Fruit fly (Drosophila melanogaster) whole organism, pupa: ENCODE results near the gene Rab39.

ENCODE experiments used
- CG10348 ChIP-seq: fragments of 200-800 bp; sonication (Bioruptor generic); IDR thresholded peaks from 2 replicates; pipeline ENCODE4 v1.3.6; 2022; ENCODE audit warnings: missing biosample characterization, missing genetic modification characterization
- CG12605 ChIP-seq: fragments of 200-800 bp; sonication (Bioruptor generic); IDR thresholded peaks from 2 replicates; pipeline ENCODE4 v1.3.6; 2022; ENCODE audit warnings: missing biosample characterization, missing genetic modification characterization
- CG13204 ChIP-seq: fragments of 200-800 bp; sonication (Bioruptor generic); optimal IDR thresholded peaks from 2 replicates; lab custom pipeline; 2018; ENCODE audit warnings: missing biosample characterization, mild to moderate bottlenecking, missing genetic modification characterization, moderate library complexity
- CG14655 ChIP-seq: fragments of 200-800 bp; sonication (Bioruptor generic); optimal IDR thresholded peaks from 3 replicates; lab custom pipeline; 2017; ENCODE audit warnings: mild to moderate bottlenecking, missing biosample characterization, missing genetic modification reagents, missing genetic modification characterization
- CG15710 ChIP-seq: fragments of 200-800 bp; sonication (Bioruptor generic); optimal IDR thresholded peaks from 2 replicates; lab custom pipeline; 2018; ENCODE audit warnings: missing biosample characterization, mild to moderate bottlenecking, missing genetic modification characterization, moderate library complexity
- CG17806 ChIP-seq: fragments of 200-800 bp; sonication (Bioruptor generic); optimal IDR thresholded peaks from 2 replicates; lab custom pipeline; 2018; ENCODE audit warnings: missing biosample characterization, mild to moderate bottlenecking, missing genetic modification characterization, moderate library complexity
- CG32121 ChIP-seq: fragments of 200-800 bp; sonication (Bioruptor generic); IDR thresholded peaks from 2 replicates; pipeline ENCODE4 v1.3.6; 2022; ENCODE audit warnings: missing biosample characterization, missing genetic modification characterization
- CG34367 ChIP-seq: fragments of 200-800 bp; sonication (Bioruptor generic); optimal IDR thresholded peaks from 2 replicates; lab custom pipeline; 2018; ENCODE audit warnings: missing biosample characterization, mild to moderate bottlenecking, missing genetic modification characterization
- CG4496 ChIP-seq: fragments of 200-800 bp; sonication (Bioruptor generic); IDR thresholded peaks from 3 replicates; pipeline ENCODE4 v1.3.6; 2022; ENCODE audit warnings: missing biosample characterization, missing genetic modification characterization
- CG8159 ChIP-seq: fragments of 200-800 bp; sonication (Bioruptor generic); optimal IDR thresholded peaks from 3 replicates; lab custom pipeline; 2018; ENCODE audit warnings: missing biosample characterization, mild to moderate bottlenecking, missing genetic modification characterization, moderate library complexity
- CG8301 ChIP-seq: fragments of 200-800 bp; sonication (Bioruptor generic); optimal IDR thresholded peaks from 2 replicates; lab custom pipeline; 2018; ENCODE audit warnings: missing biosample characterization, mild to moderate bottlenecking, missing genetic modification characterization
- CG9948 ChIP-seq: fragments of 200-800 bp; sonication (Bioruptor generic); optimal IDR thresholded peaks from 2 replicates; lab custom pipeline; 2018; ENCODE audit warnings: missing biosample characterization, mild to moderate bottlenecking, missing genetic modification characterization, moderate library complexity
- D1 ChIP-seq: fragments of 200-800 bp; sonication (Bioruptor generic); optimal IDR thresholded peaks from 2 replicates; lab custom pipeline; 2018; ENCODE audit warnings: missing biosample characterization, mild to moderate bottlenecking, missing genetic modification characterization, moderate library complexity
- EcR ChIP-seq: fragments of 200-800 bp; sonication (Bioruptor generic); optimal IDR thresholded peaks from 3 replicates; lab custom pipeline; 2019; ENCODE audit warnings: missing biosample characterization, missing genetic modification characterization, mild to moderate bottlenecking, moderate library complexity, missing genetic modification reagents
- Ets98B ChIP-seq: fragments of 200-800 bp; sonication (Bioruptor generic); IDR thresholded peaks from 2 replicates; pipeline ENCODE4 v1.3.6; 2022; ENCODE audit warnings: missing biosample characterization, missing genetic modification characterization
- Pif1A ChIP-seq: fragments of 200-800 bp; sonication (Bioruptor generic); optimal IDR thresholded peaks from 3 replicates; lab custom pipeline; 2016; ENCODE audit warnings: missing biosample characterization, missing genetic modification characterization
- Pif1B ChIP-seq: fragments of 200-800 bp; sonication (Bioruptor generic); optimal IDR thresholded peaks from 3 replicates; lab custom pipeline; 2016; ENCODE audit warnings: missing biosample characterization, missing genetic modification characterization
- Snoo ChIP-seq: fragments of 200-800 bp; sonication (Bioruptor generic); optimal IDR thresholded peaks from 3 replicates; lab custom pipeline; 2017; ENCODE audit warnings: missing biosample characterization, mild to moderate bottlenecking, missing genetic modification characterization, inconsistent platforms
- fd96Ca ChIP-seq: fragments of 200-800 bp; sonication (Bioruptor generic); IDR thresholded peaks from 3 replicates; pipeline ENCODE4 v1.3.6; 2022; ENCODE audit warnings: missing biosample characterization, missing genetic modification characterization
- gl ChIP-seq: fragments of 200-800 bp; sonication (Bioruptor generic); optimal IDR thresholded peaks from 2 replicates; lab custom pipeline; 2018; ENCODE audit warnings: missing biosample characterization, mild to moderate bottlenecking, missing genetic modification characterization
- rn ChIP-seq: fragments of 200-800 bp; sonication (Bioruptor generic); IDR thresholded peaks from 2 replicates; pipeline ENCODE4 v1.3.6; 2022; ENCODE audit warnings: missing biosample characterization, missing genetic modification characterization

The Rab39 gene

DNA sequence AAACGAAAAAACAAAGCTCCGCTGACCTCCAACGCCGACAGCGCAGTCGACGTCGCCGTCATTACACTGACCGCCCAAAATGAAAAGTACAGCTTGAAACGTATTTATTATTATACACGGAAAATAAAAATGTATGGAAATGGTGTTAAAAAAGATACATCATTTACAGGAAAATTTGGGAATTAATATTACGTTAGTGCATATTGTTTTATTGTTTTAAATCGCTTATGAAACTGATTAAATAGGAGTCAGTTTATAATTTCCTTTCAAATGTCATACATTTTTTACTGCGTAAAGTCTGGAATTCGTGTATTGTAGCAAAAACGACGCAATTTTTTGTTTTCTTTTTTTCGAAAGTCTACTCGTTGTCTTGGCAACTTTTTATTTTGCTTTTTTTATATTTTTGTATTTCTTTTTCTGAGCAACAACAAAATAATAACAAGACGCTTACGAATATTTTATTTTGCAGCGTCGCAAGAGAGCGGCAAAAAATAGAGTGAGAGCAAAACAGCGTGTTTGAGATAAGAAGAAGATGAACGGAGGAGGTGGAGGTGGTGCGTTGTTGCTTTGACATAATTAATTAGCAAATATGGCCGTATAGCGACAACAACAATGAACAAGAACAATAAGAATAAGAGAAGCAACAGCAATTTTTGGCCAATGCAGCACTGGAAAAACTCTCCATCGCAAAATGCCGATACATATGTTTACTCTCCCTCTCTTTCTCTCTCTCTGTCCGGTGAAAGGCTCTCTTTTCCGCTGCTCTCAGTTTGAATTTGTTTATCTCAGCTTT is 42.6 kb upstream of the Rab39 start:
- TF ChIP-seq CG13204 (GFP tag; lab: Kevin White, UChicago) (peak; percentile 85), CG14655 (GFP tag; lab: Kevin White, UChicago) (peak; percentile 80), CG8159 (tag; lab: Kevin White, UChicago) (peak; percentile 90), CG12605 (GFP tag; lab: Robert Waterston, UW) (peak; percentile 94), gl (peak; percentile 96), EcR (GFP tag; lab: Kevin White, UChicago) (peak; percentile 1), CG17806 (peak; percentile 82), fd96Ca (GFP tag; lab: Robert Waterston, UW) (no peak; the same call in 2 of the 3 replicates), Pif1A (GFP tag; lab: Kevin White, UChicago) (peak; percentile 88), CG4496 (GFP tag; lab: Robert Waterston, UW) (peak; percentile 82; the same call in 2 of the 3 replicates), D1 (peak; percentile 87), CG8301 (tag; lab: Kevin White, UChicago) (peak; percentile 75), rn (GFP tag; lab: Robert Waterston, UW) (no peak), Snoo (tag; lab: Kevin White, UChicago) (peak; percentile 83), CG34367 (tag; lab: Kevin White, UChicago) (peak; percentile 88), Ets98B (peak; percentile 71; the same call in 1 of the 2 replicates), CG15710 (peak; percentile 85), CG10348 (GFP tag; lab: Robert Waterston, UW) (0 out of 2 replicates have a peak, but pooled peaks have one; percentile 28), CG32121 (GFP tag; lab: Robert Waterston, UW) (peak; percentile 79), CG9948 (peak; percentile 85), Pif1B (GFP tag; lab: Kevin White, UChicago) (peak; percentile 85)

dm6 chrX:7692740-7693064 is 42.0 kb upstream of the Rab39 start:
- TF ChIP-seq D1 (no peak), CG10348 (GFP tag; lab: Robert Waterston, UW) (no peak), CG12605 (GFP tag; lab: Robert Waterston, UW) (peak; percentile 74), Pif1B (GFP tag; lab: Kevin White, UChicago) (no peak), CG8159 (tag; lab: Kevin White, UChicago) (peak; percentile 23), CG13204 (GFP tag; lab: Kevin White, UChicago) (no peak), Ets98B (peak; percentile 87), CG32121 (GFP tag; lab: Robert Waterston, UW) (peak; percentile 86), CG17806 (peak; percentile 51), Snoo (tag; lab: Kevin White, UChicago) (peak; percentile 45), CG9948 (peak; percentile 25), rn (GFP tag; lab: Robert Waterston, UW) (peak; percentile 49; the same call in 1 of the 2 replicates), CG14655 (GFP tag; lab: Kevin White, UChicago) (peak; percentile 65), CG15710 (peak; percentile 33), CG34367 (tag; lab: Kevin White, UChicago) (peak; percentile 46), fd96Ca (GFP tag; lab: Robert Waterston, UW) (peak; percentile 73), EcR (GFP tag; lab: Kevin White, UChicago) (no peak), CG4496 (GFP tag; lab: Robert Waterston, UW) (peak; percentile 86), gl (no peak), CG8301 (tag; lab: Kevin White, UChicago) (peak; percentile 67), Pif1A (GFP tag; lab: Kevin White, UChicago) (peak; percentile 48)
- TF ChIP-seq, all 21 proteins: peak for 15

DNA sequence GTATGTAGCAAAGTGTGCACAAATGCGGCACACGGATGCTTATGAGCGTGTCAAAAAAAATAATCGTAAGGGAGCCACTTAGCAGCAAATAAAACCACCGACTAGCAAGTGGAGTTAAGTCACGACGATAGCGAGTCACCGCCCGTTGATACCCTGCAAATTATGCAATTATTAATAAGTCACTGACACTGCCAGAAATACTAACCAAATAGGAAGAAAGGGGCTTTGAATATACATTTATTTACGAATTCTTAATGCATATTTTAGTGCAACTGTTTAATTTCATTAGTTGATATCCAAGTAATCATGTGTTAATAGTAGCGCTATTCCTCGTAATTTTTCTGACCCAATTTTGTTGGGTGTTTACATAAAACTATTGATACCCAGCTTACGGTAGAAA is 41.3 kb upstream of the Rab39 start:
- TF ChIP-seq rn (GFP tag; lab: Robert Waterston, UW) (no peak), CG9948 (no peak), gl (no peak), CG10348 (GFP tag; lab: Robert Waterston, UW) (no peak), Pif1A (GFP tag; lab: Kevin White, UChicago) (no peak), Pif1B (GFP tag; lab: Kevin White, UChicago) (no peak), EcR (GFP tag; lab: Kevin White, UChicago) (no peak), CG4496 (GFP tag; lab: Robert Waterston, UW) (no peak), Ets98B (peak; percentile 17; the same call in 1 of the 2 replicates), CG32121 (GFP tag; lab: Robert Waterston, UW) (0 out of 2 replicates have a peak, but pooled peaks have one; percentile 31), CG34367 (tag; lab: Kevin White, UChicago) (no peak), CG12605 (GFP tag; lab: Robert Waterston, UW) (no peak)

- TF ChIP-seq CG17806 (no peak), Pif1A (GFP tag; lab: Kevin White, UChicago) (no peak), CG10348 (GFP tag; lab: Robert Waterston, UW) (no peak), D1 (no peak), Ets98B (no peak; the same call in 1 of the 2 replicates), CG12605 (GFP tag; lab: Robert Waterston, UW) (no peak), rn (GFP tag; lab: Robert Waterston, UW) (no peak), gl (no peak), CG4496 (GFP tag; lab: Robert Waterston, UW) (no peak), Pif1B (GFP tag; lab: Kevin White, UChicago) (no peak), CG15710 (no peak), CG8159 (tag; lab: Kevin White, UChicago) (no peak), CG8301 (tag; lab: Kevin White, UChicago) (no peak), CG13204 (GFP tag; lab: Kevin White, UChicago) (no peak), CG32121 (GFP tag; lab: Robert Waterston, UW) (no peak), CG34367 (tag; lab: Kevin White, UChicago) (no peak), Snoo (tag; lab: Kevin White, UChicago) (no peak), CG14655 (GFP tag; lab: Kevin White, UChicago) (no peak), CG9948 (no peak), fd96Ca (GFP tag; lab: Robert Waterston, UW) (no peak)
These were observed 40.5 kb upstream of the Rab39 start for dm6 chrX:7694207-7694606.
